Worm (Caenorhabditis elegans) whole organism, L4 larva: Measurements from ENCODE around the gene F19G12.1.

ENCODE experiments used
- F10B5.3 ChIP-seq: sonication (generic microtip); optimal IDR thresholded peaks from 2 replicates; lab custom pipeline; 2016; ENCODE audit warnings: mild to moderate bottlenecking, missing genetic modification characterization, missing compliant biosample characterization
- F49E8.2 ChIP-seq: sonication (generic microtip); optimal IDR thresholded peaks from 2 replicates; lab custom pipeline; 2016; ENCODE audit warnings: missing compliant biosample characterization, mild to moderate bottlenecking, missing genetic modification characterization, borderline replicate concordance
- Y75B8A.6 ChIP-seq: fragments of 200-800 bp; sonication (Bioruptor generic); IDR thresholded peaks from 2 replicates; pipeline ENCODE4 v1.3.6; 2022; ENCODE audit warnings: missing genetic modification reagents, missing genetic modification characterization, missing compliant biosample characterization
- aha-1 ChIP-seq: fragments of 150-350 bp; peaks from one replicate; lab custom pipeline; 2014; ENCODE audit warnings: missing biosample characterization, missing genetic modification characterization
- ceh-20 ChIP-seq: fragments of 200-800 bp; sonication (Bioruptor generic); IDR thresholded peaks from 2 replicates; pipeline ENCODE4 v1.3.6; 2022; ENCODE audit warnings: missing genetic modification reagents, missing genetic modification characterization, missing compliant biosample characterization
- ceh-28 ChIP-seq: fragments of 150-350 bp; optimal IDR thresholded peaks from 2 replicates; lab custom pipeline; 2014; ENCODE audit warnings: missing biosample characterization, missing genetic modification reagents, missing genetic modification characterization
- daf-16 ChIP-seq, 3 experiments: sonication (generic microtip); optimal IDR thresholded peaks; 2 replicates each; lab custom pipeline; 2016 to 2017; ENCODE audit warnings: missing genetic modification characterization in 3 of 3, missing genetic modification reagents in 3 of 3, mild to moderate bottlenecking in 2 of 3, missing compliant biosample characterization in 2 of 3, missing biosample characterization in 1 of 3, moderate library complexity in 1 of 3
- dmd-6 ChIP-seq: fragments of 200-800 bp; sonication (Bioruptor generic); IDR thresholded peaks from 2 replicates; pipeline ENCODE4 v1.3.6; 2022; ENCODE audit warnings: missing genetic modification reagents, missing genetic modification characterization, missing compliant biosample characterization
- dmd-9 ChIP-seq: fragments of 200-800 bp; sonication (Bioruptor generic); IDR thresholded peaks from 2 replicates; pipeline ENCODE4 v1.3.6; 2022; ENCODE audit warnings: missing genetic modification reagents, missing genetic modification characterization, missing compliant biosample characterization
- dve-1 ChIP-seq: sonication (generic microtip); optimal IDR thresholded peaks from 2 replicates; lab custom pipeline; 2017; ENCODE audit warnings: antibody characterized with exemption, mild to moderate bottlenecking, missing genetic modification characterization, missing compliant biosample characterization; ENCODE audit not compliant: insufficient read depth
- egl-43 ChIP-seq: fragments of 200-800 bp; sonication (Bioruptor generic); IDR thresholded peaks from 2 replicates; pipeline ENCODE4 v1.3.6; 2022; ENCODE audit warnings: missing genetic modification reagents, missing genetic modification characterization, missing compliant biosample characterization
- fkh-10 ChIP-seq: fragments of 150-350 bp; optimal IDR thresholded peaks from 2 replicates; lab custom pipeline; 2014; ENCODE audit warnings: missing biosample characterization, missing genetic modification reagents, missing genetic modification characterization
- gei-8 ChIP-seq: fragments of 200-800 bp; sonication (Bioruptor generic); optimal IDR thresholded peaks from 2 replicates; lab custom pipeline; 2018; ENCODE audit warnings: mild to moderate bottlenecking, missing genetic modification characterization, missing compliant biosample characterization
- hlh-11 ChIP-seq: fragments of 200-800 bp; sonication (Bioruptor generic); optimal IDR thresholded peaks from 2 replicates; lab custom pipeline; 2018; ENCODE audit warnings: mild to moderate bottlenecking, missing genetic modification characterization, missing compliant biosample characterization
- hlh-30 ChIP-seq: sonication (generic microtip); optimal IDR thresholded peaks from 2 replicates; lab custom pipeline; 2017; ENCODE audit warnings: antibody characterized with exemption, mild to moderate bottlenecking, missing genetic modification characterization, missing compliant biosample characterization; ENCODE audit not compliant: insufficient read depth
- lin-1 ChIP-seq: fragments of 200-800 bp; sonication (Bioruptor generic); IDR thresholded peaks from 2 replicates; pipeline ENCODE4 v1.3.6; 2022; ENCODE audit warnings: missing genetic modification reagents, missing genetic modification characterization, missing compliant biosample characterization
- lsy-2 ChIP-seq, 2 experiments: fragments of 150-350 bp in 1 of 2; sonication (generic microtip) in 1 of 2; optimal IDR thresholded peaks; 2 replicates each; lab custom pipeline; 2014 to 2017; ENCODE audit warnings: missing biosample characterization in 2 of 2, missing genetic modification characterization in 2 of 2
- madf-5 ChIP-seq, 2 experiments: fragments of 200-800 bp; sonication (Bioruptor generic); IDR thresholded peaks; 2 replicates each; pipeline ENCODE4 v1.3.6; 2022; ENCODE audit warnings: missing compliant biosample characterization in 2 of 2, missing genetic modification characterization in 2 of 2
- mdl-1 ChIP-seq, 2 experiments: fragments of 150-350 bp in 1 of 2; sonication (generic microtip) in 1 of 2; optimal IDR thresholded peaks; 2 replicates each; lab custom pipeline; 2014 to 2017; ENCODE audit warnings: missing biosample characterization in 2 of 2, missing genetic modification characterization in 2 of 2
- mdt-29 ChIP-seq: fragments of 200-800 bp; sonication (Bioruptor generic); IDR thresholded peaks from 2 replicates; pipeline ENCODE4 v1.3.6; 2022; ENCODE audit warnings: missing genetic modification reagents, missing genetic modification characterization, missing compliant biosample characterization
- mep-1 ChIP-seq: fragments of 150-350 bp; sonication (generic microtip); optimal IDR thresholded peaks from 3 replicates; lab custom pipeline; 2014; ENCODE audit warnings: missing biosample characterization, missing genetic modification characterization
- mxl-2 ChIP-seq: fragments of 200-800 bp; sonication (Bioruptor generic); conservative IDR thresholded peaks from 2 replicates; pipeline ENCODE4 v1.3.6; 2022; ENCODE audit warnings: missing genetic modification reagents, missing genetic modification characterization, missing compliant biosample characterization
- mxl-3 ChIP-seq: fragments of 200-800 bp; sonication (Bioruptor generic); optimal IDR thresholded peaks from 2 replicates; lab custom pipeline; 2018; ENCODE audit warnings: mild to moderate bottlenecking, missing genetic modification characterization, missing compliant biosample characterization
- nhr-102 ChIP-seq: sonication (generic microtip); optimal IDR thresholded peaks from 2 replicates; lab custom pipeline; 2016; ENCODE audit warnings: mild to moderate bottlenecking, missing genetic modification characterization, moderate library complexity, missing compliant biosample characterization
- nhr-28 ChIP-seq: fragments of 150-350 bp; optimal IDR thresholded peaks from 2 replicates; lab custom pipeline; 2014; ENCODE audit warnings: missing biosample characterization, missing genetic modification characterization
- nhr-42 ChIP-seq: fragments of 200-800 bp; sonication (Bioruptor generic); IDR thresholded peaks from 2 replicates; pipeline ENCODE4 v1.3.6; 2022; ENCODE audit warnings: missing genetic modification characterization, missing compliant biosample characterization
- nhr-48 ChIP-seq: sonication (generic microtip); optimal IDR thresholded peaks from 2 replicates; lab custom pipeline; 2016; ENCODE audit warnings: mild to moderate bottlenecking, missing genetic modification characterization, missing compliant biosample characterization
- nhr-6 ChIP-seq: fragments of 150-350 bp; optimal IDR thresholded peaks from 2 replicates; lab custom pipeline; 2014; ENCODE audit warnings: missing biosample characterization, missing genetic modification characterization
- nhr-77 ChIP-seq: fragments of 150-350 bp; optimal IDR thresholded peaks from 2 replicates; lab custom pipeline; 2014; ENCODE audit warnings: missing biosample characterization, missing genetic modification characterization
- pha-4 ChIP-seq, 2 experiments: fragments of 150-350 bp in 1 of 2; fragments of 200-800 bp in 1 of 2; sonication (Bioruptor generic) in 1 of 2; IDR thresholded peaks in 1 of 2; optimal IDR thresholded peaks in 1 of 2; 2 replicates each; pipeline versions ENCODE4 v1.3.6 to Lab custom; 2014 to 2022; ENCODE audit warnings: missing genetic modification characterization in 2 of 2, missing genetic modification reagents in 2 of 2, missing biosample characterization in 1 of 2, missing compliant biosample characterization in 1 of 2
- php-3 ChIP-seq: fragments of 200-800 bp; sonication (Bioruptor generic); IDR thresholded peaks from 2 replicates; pipeline ENCODE4 v1.3.6; 2022; ENCODE audit warnings: missing genetic modification reagents, missing genetic modification characterization, missing compliant biosample characterization
- pqm-1 ChIP-seq: sonication (generic microtip); optimal IDR thresholded peaks from 2 replicates; lab custom pipeline; 2017; ENCODE audit warnings: missing biosample characterization, missing genetic modification characterization
- saeg-2 ChIP-seq: fragments of 200-800 bp; sonication (Bioruptor generic); IDR thresholded peaks from 2 replicates; pipeline ENCODE4 v1.3.6; 2022; ENCODE audit warnings: missing genetic modification reagents, missing genetic modification characterization, missing compliant biosample characterization
- set-16 ChIP-seq: fragments of 200-800 bp; sonication (Bioruptor generic); IDR thresholded peaks from 2 replicates; pipeline ENCODE4 v1.3.6; 2022; ENCODE audit warnings: missing genetic modification reagents, missing genetic modification characterization, missing compliant biosample characterization
- spr-3 ChIP-seq: fragments of 200-800 bp; sonication (Bioruptor generic); optimal IDR thresholded peaks from 2 replicates; lab custom pipeline; 2018; ENCODE audit warnings: mild to moderate bottlenecking, missing genetic modification characterization, missing compliant biosample characterization
- unc-130 ChIP-seq: sonication (generic microtip); optimal IDR thresholded peaks from 2 replicates; lab custom pipeline; 2016; ENCODE audit warnings: missing genetic modification reagents, missing genetic modification characterization, missing compliant biosample characterization
- vab-7 ChIP-seq: fragments of 200-800 bp; sonication (Bioruptor generic); IDR thresholded peaks from 2 replicates; pipeline ENCODE4 v1.3.6; 2022; ENCODE audit warnings: missing genetic modification reagents, missing genetic modification characterization, missing compliant biosample characterization
- zfp-3 ChIP-seq: fragments of 200-800 bp; sonication (Bioruptor generic); conservative IDR thresholded peaks from 2 replicates; pipeline ENCODE4 v1.3.6; 2022; ENCODE audit warnings: missing genetic modification reagents, missing genetic modification characterization, missing compliant biosample characterization
- ztf-7 ChIP-seq: fragments of 150-350 bp; optimal IDR thresholded peaks from 2 replicates; lab custom pipeline; 2014; ENCODE audit warnings: missing biosample characterization, missing genetic modification characterization

Gene F19G12.1

ce11 chrX:1471232-1471631 is 40.4 kb downstream of the F19G12.1 start:
- TF ChIP-seq ztf-7 (tag; lab: Kevin White, UChicago) (no peak), egl-43 (GFP tag; lab: Robert Waterston, UW) (0 out of 2 replicates have a peak, but pooled peaks have one; percentile 38)

ce11 chrX:1472880-1473279 is 42.1 kb downstream of the F19G12.1 start, which contains the start of gene D1005.5:
Gene D1005.5, minus strand, starts transcription at chrX:1472980.
- TF ChIP-seq mdl-1 (tag; optimal IDR thresholded peaks at IDR 0.05; lab: Kevin White, UChicago), result no peak
- TF ChIP-seq hlh-30 (tag; lab: Kevin White, UChicago), result no peak
- no peak for TF ChIP-seq F10B5.3 (tag; lab: Kevin White, UChicago)
- TF ChIP-seq vab-7 (GFP tag; lab: Robert Waterston, UW), result no peak
- TF ChIP-seq spr-3 (GFP tag; lab: Kevin White, UChicago), result no peak
- TF ChIP-seq fkh-10 (GFP tag; lab: Kevin White, UChicago), result no peak
- TF ChIP-seq dmd-9 (GFP tag; lab: Robert Waterston, UW), result no peak

DNA sequence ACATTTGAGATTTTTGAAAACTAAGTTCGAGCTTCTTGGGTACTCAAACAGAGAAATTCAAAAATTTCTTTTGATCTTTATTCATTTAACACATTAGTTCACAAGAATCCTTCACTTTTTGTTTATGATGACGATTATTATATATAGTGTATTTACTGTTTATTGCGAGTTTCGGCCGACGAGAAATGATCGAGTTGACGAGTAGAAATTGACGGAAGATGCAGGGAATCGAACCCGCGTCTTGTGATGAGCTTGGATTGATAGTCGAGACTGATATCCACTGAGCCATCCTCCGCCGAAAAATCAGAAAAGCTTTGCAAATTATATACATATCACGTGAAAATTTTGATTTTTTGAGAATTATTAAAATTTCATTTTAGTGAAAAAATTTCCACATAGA is 43.0 kb downstream of the F19G12.1 start:
- no peak for TF ChIP-seq nhr-42 (GFP tag; lab: Robert Waterston, UW)
- no peak for TF ChIP-seq set-16

- TF ChIP-seq aha-1 (tag; lab: Kevin White, UChicago) (peak; percentile 47), spr-3 (GFP tag; lab: Kevin White, UChicago) (no peak), set-16 (0 out of 2 replicates have a peak, but pooled peaks have one; percentile 15)
Observed at ce11 chrX:1476005-1476404, 45.2 kb downstream of the F19G12.1 start.

DNA sequence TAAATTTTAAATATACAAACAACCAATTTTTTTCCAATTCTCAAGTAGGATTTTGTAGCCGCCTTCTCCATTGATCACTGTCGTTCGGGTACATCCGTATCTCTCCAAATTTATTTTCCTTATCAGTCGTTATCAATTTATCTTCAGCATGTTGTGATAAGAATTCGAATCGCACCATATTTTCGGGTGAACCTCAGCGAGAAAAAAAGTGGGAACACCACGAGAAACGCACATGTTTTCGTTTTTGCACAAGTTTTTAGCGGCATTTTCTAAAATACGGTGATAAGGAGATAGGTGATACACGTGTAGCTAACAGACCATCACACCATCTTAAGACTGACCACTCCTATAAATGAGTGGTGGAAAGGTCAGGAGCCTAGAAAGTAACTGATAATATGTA is 47.1 kb downstream of the F19G12.1 start:
- TF ChIP-seq mdl-1 (tag; optimal IDR thresholded peaks at IDR 0.05; lab: Kevin White, UChicago) (peak; percentile 37 to 89), madf-5 (GFP tag; IDR thresholded peaks at IDR 0.05; lab: Robert Waterston, UW) (no peak), gei-8 (GFP tag; lab: Kevin White, UChicago) (peak; percentile 64), ceh-20 (GFP tag; lab: Robert Waterston, UW) (peak; percentile 36; the same call in 1 of the 2 replicates), nhr-42 (GFP tag; lab: Robert Waterston, UW) (peak; percentile 70; the same call in 1 of the 2 replicates), F10B5.3 (tag; lab: Kevin White, UChicago) (no peak), ceh-28 (no peak), mep-1 (tag; lab: Kevin White, UChicago) (peak; percentile 33), mxl-2 (peak; percentile 96), nhr-48 (tag; lab: Kevin White, UChicago) (peak; percentile 96), Y75B8A.6 (GFP tag; lab: Robert Waterston, UW) (no peak), spr-3 (GFP tag; lab: Kevin White, UChicago) (no peak), hlh-30 (tag; lab: Kevin White, UChicago) (peak; percentile 90), dve-1 (tag; lab: Kevin White, UChicago) (peak; percentile 92), pqm-1 (tag; lab: Kevin White, UChicago) (peak; percentile 91), mxl-3 (peak; percentile 94), daf-16 (GFP tag; optimal IDR thresholded peaks at IDR 0.05; lab: Kevin White, UChicago) (peak in 1 of 2 experiments; percentile 25), daf-16 (tag; optimal IDR thresholded peaks at IDR 0.05; lab: Kevin White, UChicago) (peak; percentile 96), lin-1 (GFP tag; lab: Robert Waterston, UW) (peak; percentile 71; the same call in 1 of the 2 replicates), nhr-28 (peak; percentile 91), pha-4 (GFP tag; IDR thresholded peaks at IDR 0.05; lab: Robert Waterston, UW) (peak; percentile 43; the same call in 1 of the 2 replicates), pha-4 (tag; optimal IDR thresholded peaks at IDR 0.05; lab: Kevin White, UChicago) (no peak), hlh-11 (tag; lab: Kevin White, UChicago) (peak; percentile 92), dmd-6 (peak; percentile 97), saeg-2 (GFP tag; lab: Robert Waterston, UW) (peak; percentile 64; the same call in 1 of the 2 replicates), nhr-102 (tag; lab: Kevin White, UChicago) (peak; percentile 89), F49E8.2 (tag; lab: Kevin White, UChicago) (no peak), nhr-77 (tag; lab: Kevin White, UChicago) (peak; percentile 52), mdt-29 (GFP tag; lab: Robert Waterston, UW) (peak; percentile 61; the same call in 1 of the 2 replicates), php-3 (peak; percentile 83), zfp-3 (GFP tag; lab: Robert Waterston, UW) (0 out of 2 replicates have a peak, but pooled peaks have one; percentile 42), aha-1 (tag; lab: Kevin White, UChicago) (peak; percentile 95), nhr-6 (tag; lab: Kevin White, UChicago) (peak; percentile 28), lsy-2 (tag; optimal IDR thresholded peaks at IDR 0.05; lab: Kevin White, UChicago) (peak in 1 of 2 experiments; percentile 65), unc-130 (GFP tag; lab: Kevin White, UChicago) (no peak)
